Worm (Caenorhabditis elegans) whole organism, mixed stage, embryonic: ENCODE results near the gene fbxb-79.

Experiments used
- M03D4.4 ChIP-seq: sonication (generic microtip); optimal IDR thresholded peaks from 2 replicates; lab custom pipeline; 2017; ENCODE audit warnings: mild to moderate bottlenecking, missing genetic modification characterization, missing compliant biosample characterization
- blmp-1 ChIP-seq: fragments of 150-350 bp; optimal IDR thresholded peaks from 2 replicates; lab custom pipeline; 2014; ENCODE audit warnings: missing biosample characterization, missing genetic modification characterization
- ceh-39 ChIP-seq: fragments of 150-350 bp; optimal IDR thresholded peaks from 2 replicates; lab custom pipeline; 2014; ENCODE audit warnings: missing biosample characterization, missing genetic modification characterization
- ceh-43 ChIP-seq: fragments of 200-800 bp; sonication (Bioruptor generic); optimal IDR thresholded peaks from 2 replicates; lab custom pipeline; 2018; ENCODE audit warnings: mild to moderate bottlenecking, missing genetic modification characterization, moderate library complexity, missing compliant biosample characterization
- ceh-83 ChIP-seq: fragments of 200-800 bp; sonication (Bioruptor generic); optimal IDR thresholded peaks from 2 replicates; lab custom pipeline; 2018; ENCODE audit warnings: mild to moderate bottlenecking, missing genetic modification characterization, missing compliant biosample characterization
- ces-1 ChIP-seq: fragments of 150-350 bp; optimal IDR thresholded peaks from 2 replicates; lab custom pipeline; 2014; ENCODE audit warnings: missing biosample characterization, missing genetic modification reagents, missing genetic modification characterization
- cnd-1 ChIP-seq: fragments of 200-800 bp; sonication (Bioruptor generic); optimal IDR thresholded peaks from 2 replicates; lab custom pipeline; 2018; ENCODE audit warnings: mild to moderate bottlenecking, missing genetic modification characterization, missing compliant biosample characterization
- drap-1 ChIP-seq: fragments of 200-800 bp; sonication (Bioruptor generic); optimal IDR thresholded peaks from 3 replicates; lab custom pipeline; 2018; ENCODE audit warnings: mild to moderate bottlenecking, missing genetic modification characterization, missing compliant biosample characterization
- elt-1 ChIP-seq: sonication (generic microtip); optimal IDR thresholded peaks from 2 replicates; lab custom pipeline; 2017; ENCODE audit warnings: missing genetic modification characterization, mild to moderate bottlenecking, missing compliant biosample characterization, antibody characterized with exemption, moderate library complexity, borderline replicate concordance; ENCODE audit not compliant: insufficient read depth
- flh-1 ChIP-seq: fragments of 200-800 bp; sonication (Bioruptor generic); optimal IDR thresholded peaks from 2 replicates; lab custom pipeline; 2018; ENCODE audit warnings: mild to moderate bottlenecking, missing genetic modification characterization, moderate library complexity, missing compliant biosample characterization
- ham-2 ChIP-seq: fragments of 200-800 bp; sonication (Bioruptor generic); optimal IDR thresholded peaks from 2 replicates; lab custom pipeline; 2018; ENCODE audit warnings: mild to moderate bottlenecking, missing genetic modification characterization, missing compliant biosample characterization
- lin-13 ChIP-seq: fragments of 150-350 bp; optimal IDR thresholded peaks from 2 replicates; lab custom pipeline; 2014; ENCODE audit warnings: missing biosample characterization, missing genetic modification characterization
- lin-32 ChIP-seq: fragments of 200-800 bp; sonication (Bioruptor generic); optimal IDR thresholded peaks from 2 replicates; lab custom pipeline; 2018; ENCODE audit warnings: mild to moderate bottlenecking, missing genetic modification characterization, missing compliant biosample characterization
- lsy-2 ChIP-seq: fragments of 150-350 bp; optimal IDR thresholded peaks from 2 replicates; lab custom pipeline; 2014; ENCODE audit warnings: missing biosample characterization, missing genetic modification characterization
- mab-5 ChIP-seq: fragments of 150-350 bp; optimal IDR thresholded peaks from 2 replicates; lab custom pipeline; 2014; ENCODE audit warnings: missing biosample characterization, missing genetic modification characterization
- mep-1 ChIP-seq: fragments of 150-350 bp; optimal IDR thresholded peaks from 2 replicates; lab custom pipeline; 2017; ENCODE audit warnings: missing biosample characterization, missing genetic modification reagents, missing genetic modification characterization, inconsistent platforms
- mls-2 ChIP-seq: sonication (generic microtip); optimal IDR thresholded peaks from 2 replicates; lab custom pipeline; 2016; ENCODE audit warnings: mild to moderate bottlenecking, missing genetic modification characterization, moderate library complexity, missing compliant biosample characterization
- nhr-12 ChIP-seq: fragments of 150-350 bp; optimal IDR thresholded peaks from 2 replicates; lab custom pipeline; 2014; ENCODE audit warnings: missing biosample characterization, missing genetic modification characterization
- nhr-2 ChIP-seq: fragments of 150-350 bp; optimal IDR thresholded peaks from 2 replicates; lab custom pipeline; 2014; ENCODE audit warnings: missing biosample characterization, missing genetic modification characterization
- nhr-237 ChIP-seq: fragments of 150-350 bp; optimal IDR thresholded peaks from 2 replicates; lab custom pipeline; 2014; ENCODE audit warnings: missing biosample characterization, missing genetic modification characterization
- nhr-28 ChIP-seq: fragments of 150-350 bp; optimal IDR thresholded peaks from 2 replicates; lab custom pipeline; 2014; ENCODE audit warnings: missing biosample characterization, missing genetic modification characterization
- nhr-76 ChIP-seq: sonication (generic microtip); optimal IDR thresholded peaks from 2 replicates; lab custom pipeline; 2017; ENCODE audit warnings: missing biosample characterization, missing genetic modification characterization
- pha-4 ChIP-seq: fragments of 150-350 bp; optimal IDR thresholded peaks from 2 replicates; lab custom pipeline; 2018; ENCODE audit warnings: missing biosample characterization, missing genetic modification reagents, missing genetic modification characterization
- sem-2 ChIP-seq: fragments of 200-800 bp; sonication (Bioruptor generic); optimal IDR thresholded peaks from 2 replicates; lab custom pipeline; 2018; ENCODE audit warnings: mild to moderate bottlenecking, missing genetic modification characterization, missing compliant biosample characterization
- tbx-8 ChIP-seq: fragments of 200-800 bp; sonication (Bioruptor generic); optimal IDR thresholded peaks from 2 replicates; lab custom pipeline; 2018; ENCODE audit warnings: mild to moderate bottlenecking, missing genetic modification characterization, moderate library complexity, missing compliant biosample characterization
- unc-39 ChIP-seq: fragments of 150-350 bp; optimal IDR thresholded peaks from 2 replicates; lab custom pipeline; 2014; ENCODE audit warnings: missing biosample characterization, missing genetic modification characterization
- unc-62 ChIP-seq: fragments of 150-350 bp; optimal IDR thresholded peaks from 2 replicates; lab custom pipeline; 2014; ENCODE audit warnings: missing biosample characterization, missing genetic modification reagents, missing genetic modification characterization
- zip-8 ChIP-seq: fragments of 150-350 bp; optimal IDR thresholded peaks from 2 replicates; lab custom pipeline; 2014; ENCODE audit warnings: missing biosample characterization, missing genetic modification characterization
- ztf-11 ChIP-seq: fragments of 150-350 bp; optimal IDR thresholded peaks from 2 replicates; lab custom pipeline; 2014; ENCODE audit warnings: missing biosample characterization, missing genetic modification characterization

The fbxb-79 gene

DNA sequence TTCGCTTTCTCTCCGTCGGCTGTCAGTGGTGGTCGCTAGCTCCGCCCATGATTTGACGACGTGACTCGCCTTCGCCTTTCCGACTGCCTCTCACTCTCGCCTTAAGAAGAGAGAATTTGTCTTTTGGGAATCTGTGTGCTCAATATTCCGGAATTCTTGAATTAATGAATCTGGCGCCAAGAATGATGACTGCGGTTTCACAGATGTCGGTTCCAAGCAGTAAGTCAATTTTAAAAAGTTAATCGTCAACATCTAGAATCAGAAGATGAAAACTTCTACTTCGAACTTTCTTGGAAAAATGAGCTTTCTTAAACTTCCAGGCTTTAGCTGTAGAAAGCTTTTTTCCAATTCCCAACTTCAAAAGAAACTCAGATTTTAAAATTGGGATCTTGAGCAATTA, 19.7 kb downstream of the fbxb-79 start, which contains the start of gene nhr-67:
nhr-67 (plus strand) TSS at position 97 of the 400 bp plus-strand sequence.
- TF ChIP-seq mep-1 (no peak), nhr-28 (tag; lab: Kevin White, UChicago) (no peak), mls-2 (tag; lab: Kevin White, UChicago) (no peak), elt-1 (tag; lab: Kevin White, UChicago) (no peak), nhr-12 (no peak), unc-62 (GFP tag; lab: Kevin White, UChicago) (no peak), nhr-2 (no peak), ceh-43 (GFP tag; lab: Kevin White, UChicago) (no peak), flh-1 (no peak), M03D4.4 (tag; lab: Kevin White, UChicago) (no peak), pha-4 (tag; lab: Kevin White, UChicago) (no peak), blmp-1 (tag; lab: Kevin White, UChicago) (no peak), sem-2 (GFP tag; lab: Kevin White, UChicago) (no peak), ceh-83 (no peak), mab-5 (tag; lab: Kevin White, UChicago) (no peak), nhr-237 (tag; lab: Kevin White, UChicago) (no peak), lsy-2 (tag; lab: Kevin White, UChicago) (no peak), ham-2 (GFP tag; lab: Kevin White, UChicago) (no peak), drap-1 (no peak)

DNA sequence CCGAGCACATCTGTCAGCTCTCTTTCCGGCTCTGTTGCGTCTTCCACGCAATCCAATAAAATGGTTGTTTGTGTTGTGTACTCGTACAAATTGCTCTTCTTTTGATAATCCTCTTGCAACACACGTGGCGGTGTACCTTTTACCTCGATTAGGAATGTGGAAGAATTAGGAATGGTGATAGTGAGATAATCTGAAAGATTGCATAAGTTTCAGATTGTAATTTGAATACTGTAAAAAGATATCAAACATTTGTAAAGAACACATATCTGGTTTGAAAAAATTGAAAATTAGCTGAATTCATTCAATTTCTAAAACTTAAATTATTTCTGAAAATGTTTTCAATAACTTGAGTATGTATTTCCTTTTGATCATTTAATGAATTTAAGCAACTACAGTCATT, 24.5 kb downstream of the fbxb-79 start, which contains the start of gene C08F8.6:
C08F8.6 (minus strand) TSS at position 101 of the 400 bp plus-strand sequence.
- TF ChIP-seq nhr-2 (peak; percentile 34), nhr-237 (tag; lab: Kevin White, UChicago) (no peak)

DNA sequence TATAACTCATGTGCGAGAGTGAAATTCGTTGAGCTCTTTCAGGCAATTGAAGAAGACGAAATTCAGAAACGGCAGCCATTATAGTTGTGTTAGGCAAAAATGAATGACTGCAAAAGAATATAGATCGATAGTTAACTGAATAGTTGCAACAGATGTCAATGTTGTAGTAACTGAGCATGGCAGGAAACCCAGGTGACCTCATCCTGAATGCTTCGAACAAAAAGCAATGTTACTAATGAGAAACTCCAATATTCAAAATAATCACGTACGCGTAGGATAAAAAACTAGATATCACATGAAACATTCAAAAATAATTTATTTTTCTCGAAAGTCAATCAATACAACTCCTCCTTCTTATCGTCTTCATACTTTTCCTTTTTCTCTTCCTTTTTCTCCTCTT, 26.9 kb downstream of the fbxb-79 start, which contains the start of gene fbxb-9:
fbxb-9 (minus strand) TSS at position 101 of the 400 bp plus-strand sequence.
- TF ChIP-seq pha-4 (tag; lab: Kevin White, UChicago) = no peak
- TF ChIP-seq unc-39 (tag; lab: Kevin White, UChicago) = no peak

DNA sequence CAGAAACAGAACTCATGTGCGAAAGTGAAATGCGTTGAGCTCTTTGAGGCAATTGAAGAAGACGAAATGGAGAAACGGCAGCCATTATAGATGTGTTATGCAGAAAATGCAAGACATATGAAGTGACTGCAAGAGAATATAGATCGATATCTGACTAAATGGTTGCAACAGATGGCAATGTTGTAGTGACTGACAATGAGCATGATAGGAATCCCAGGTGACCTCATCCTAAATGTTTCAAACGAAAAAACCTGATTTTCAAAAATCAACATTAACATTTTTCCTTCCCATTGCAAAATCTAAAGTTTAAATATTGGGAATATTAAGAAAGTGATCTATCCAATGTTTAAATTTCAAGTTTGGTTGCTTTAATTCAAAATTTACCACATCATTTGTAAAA, 28.6 kb downstream of the fbxb-79 start, which contains the start of gene C08F8.15:
C08F8.15 (minus strand) TSS at position 101 of the 400 bp plus-strand sequence.
- TF ChIP-seq ceh-39 (tag; lab: Kevin White, UChicago) = no peak
- no peak for TF ChIP-seq blmp-1 (tag; lab: Kevin White, UChicago)
- no peak for TF ChIP-seq nhr-2
- no peak for TF ChIP-seq zip-8 (tag; lab: Kevin White, UChicago)
- TF ChIP-seq pha-4 (tag; lab: Kevin White, UChicago) = no peak
- no peak for TF ChIP-seq unc-62 (GFP tag; lab: Kevin White, UChicago)
- TF ChIP-seq drap-1 = no peak
- no peak for TF ChIP-seq mls-2 (tag; lab: Kevin White, UChicago)
- TF ChIP-seq unc-39 (tag; lab: Kevin White, UChicago) = no peak
- TF ChIP-seq ceh-43 (GFP tag; lab: Kevin White, UChicago) = no peak
- no peak for TF ChIP-seq ceh-83
- TF ChIP-seq nhr-12 = no peak
- TF ChIP-seq mab-5 (tag; lab: Kevin White, UChicago) = no peak
- TF ChIP-seq lin-32 (GFP tag; lab: Kevin White, UChicago) = no peak
- TF ChIP-seq nhr-76 (tag; lab: Kevin White, UChicago) = no peak
- TF ChIP-seq ztf-11 = no peak
- no peak for TF ChIP-seq nhr-237 (tag; lab: Kevin White, UChicago)
- no peak for TF ChIP-seq mep-1
- no peak for TF ChIP-seq M03D4.4 (tag; lab: Kevin White, UChicago)
- no peak for TF ChIP-seq cnd-1 (tag; lab: Kevin White, UChicago)

DNA sequence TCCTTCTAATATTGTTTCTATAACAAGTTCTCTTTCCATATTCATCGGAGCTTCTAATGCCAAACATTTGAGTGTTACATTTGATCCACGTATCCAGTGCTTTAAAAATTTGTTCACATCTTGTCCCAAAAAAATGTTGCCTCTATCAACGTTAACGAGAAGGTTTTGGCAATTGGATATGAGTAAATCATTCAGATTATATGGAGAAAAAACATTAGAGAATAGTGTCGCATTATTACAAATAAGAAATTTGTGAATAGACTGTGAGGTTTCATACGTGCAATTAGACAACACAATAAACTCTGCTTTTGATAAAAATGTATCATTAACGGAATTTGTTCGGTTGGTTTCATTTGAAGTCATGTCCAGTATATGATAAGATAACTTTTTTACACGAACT, 29.4 kb downstream of the fbxb-79 start, which contains the start of gene mboa-4:
mboa-4 (minus strand) TSS at position 101 of the 400 bp plus-strand sequence.
- TF ChIP-seq lin-13 (tag; lab: Kevin White, UChicago) (no peak), cnd-1 (tag; lab: Kevin White, UChicago) (no peak)

DNA sequence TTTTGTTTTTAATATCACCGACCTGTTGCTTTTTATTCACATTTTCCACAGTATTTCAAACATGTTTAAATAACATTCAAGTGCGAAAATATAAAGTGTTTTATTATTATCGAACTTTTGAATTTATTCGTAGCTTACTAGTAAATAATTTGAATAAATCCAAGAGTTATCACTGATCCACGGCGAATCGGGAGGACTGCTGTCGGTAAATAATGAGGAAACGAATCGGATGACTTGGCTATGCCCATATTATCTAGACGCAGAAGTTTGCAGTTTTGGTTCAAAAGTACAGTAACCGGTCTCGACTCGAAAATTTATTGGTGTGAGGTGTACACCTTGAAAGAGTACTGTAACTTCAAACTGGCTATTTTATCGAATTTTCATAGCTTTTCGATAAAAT, 32.8 kb downstream of the fbxb-79 start:
- TF ChIP-seq ceh-43 (GFP tag; lab: Kevin White, UChicago) = no peak
- no peak for TF ChIP-seq elt-1 (tag; lab: Kevin White, UChicago)
- no peak for TF ChIP-seq blmp-1 (tag; lab: Kevin White, UChicago)
- TF ChIP-seq lsy-2 (tag; lab: Kevin White, UChicago) = no peak
- TF ChIP-seq nhr-2 = no peak
- no peak for TF ChIP-seq nhr-237 (tag; lab: Kevin White, UChicago)
- TF ChIP-seq M03D4.4 (tag; lab: Kevin White, UChicago) = no peak
- no peak for TF ChIP-seq pha-4 (tag; lab: Kevin White, UChicago)
- no peak for TF ChIP-seq lin-32 (GFP tag; lab: Kevin White, UChicago)
- no peak for TF ChIP-seq ztf-11
- no peak for TF ChIP-seq cnd-1 (tag; lab: Kevin White, UChicago)
- TF ChIP-seq ceh-39 (tag; lab: Kevin White, UChicago) = no peak
- no peak for TF ChIP-seq tbx-8 (GFP tag; lab: Kevin White, UChicago)
- TF ChIP-seq ces-1 = no peak
- no peak for TF ChIP-seq ceh-83
- no peak for TF ChIP-seq nhr-12
